Fruit fly (Drosophila melanogaster): ENCODE data around the gene CG4956.

DNA sequence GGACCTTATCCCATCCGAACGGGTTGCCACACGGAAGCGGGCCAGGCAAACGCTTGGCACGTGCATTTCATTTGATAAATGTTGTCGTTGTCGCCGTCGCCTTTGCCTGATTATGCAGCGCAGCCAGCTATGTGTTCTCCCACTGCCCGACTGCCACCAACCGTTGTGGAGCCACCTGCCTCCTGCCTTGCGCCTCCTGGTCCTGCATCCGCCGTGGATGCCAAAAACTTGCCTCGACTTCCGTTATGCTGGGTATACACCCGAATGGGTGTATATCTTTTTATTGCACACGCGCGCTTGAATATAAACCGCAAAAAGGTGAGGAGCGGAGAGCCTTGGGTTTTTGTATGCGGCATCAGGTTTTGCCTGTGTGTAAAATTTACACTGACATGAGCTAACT, 13.7 kb upstream of the CG4956 start:
- TF ChIP-seq CG5204 (GFP tag; optimal IDR thresholded peaks at IDR 0.05) (no peak), Clk (GFP tag; optimal IDR thresholded peaks at IDR 0.05) (no peak), Crg-1 (GFP tag; optimal IDR thresholded peaks at IDR 0.05) (no peak), CG1620 (GFP tag; optimal IDR thresholded peaks at IDR 0.05) (no peak), tj (GFP tag; optimal IDR thresholded peaks at IDR 0.05) (no peak)

All from whole organism, adult.